Worm (Caenorhabditis elegans) whole organism, late embryonic: Measurements from ENCODE around the gene B0410.3.
A peak's percentile ranks its signal among the peaks of the same experiment; 100 is the strongest.

Experiments used
- C08G9.2 ChIP-seq: sonication (generic microtip); optimal IDR thresholded peaks from 2 replicates; lab custom pipeline; 2016; ENCODE audit warnings: mild to moderate bottlenecking, missing genetic modification characterization, moderate library complexity, missing compliant biosample characterization
- C38D4.7 ChIP-seq: fragments of 200-800 bp; sonication (Bioruptor generic); optimal IDR thresholded peaks from 2 replicates; lab custom pipeline; 2018; ENCODE audit warnings: mild to moderate bottlenecking, missing genetic modification characterization, moderate library complexity, missing compliant biosample characterization
- F13H6.1 ChIP-seq: sonication (generic microtip); optimal IDR thresholded peaks from 2 replicates; lab custom pipeline; 2016; ENCODE audit warnings: missing genetic modification characterization, missing compliant biosample characterization
- K02D7.2 ChIP-seq: sonication (generic microtip); optimal IDR thresholded peaks from 2 replicates; lab custom pipeline; 2017; ENCODE audit warnings: mild to moderate bottlenecking, missing genetic modification characterization, missing compliant biosample characterization
- K09A11.1 ChIP-seq: sonication (generic microtip); optimal IDR thresholded peaks from 2 replicates; lab custom pipeline; 2017; ENCODE audit warnings: antibody characterized with exemption, mild to moderate bottlenecking, missing genetic modification characterization, missing compliant biosample characterization; ENCODE audit not compliant: insufficient read depth
- T23F11.4 ChIP-seq: fragments of 200-800 bp; sonication (Bioruptor generic); optimal IDR thresholded peaks from 2 replicates; lab custom pipeline; 2018; ENCODE audit warnings: mild to moderate bottlenecking, missing genetic modification characterization, missing compliant biosample characterization
- ceh-14 ChIP-seq: sonication (generic microtip); optimal IDR thresholded peaks from 2 replicates; lab custom pipeline; 2016; ENCODE audit warnings: missing genotype, missing genetic modification characterization, missing compliant biosample characterization
- ceh-18 ChIP-seq: sonication (generic microtip); optimal IDR thresholded peaks from 2 replicates; lab custom pipeline; 2016; ENCODE audit warnings: missing genetic modification characterization, missing compliant biosample characterization
- ceh-19 ChIP-seq: fragments of 200-800 bp; sonication (Bioruptor generic); optimal IDR thresholded peaks from 2 replicates; lab custom pipeline; 2018; ENCODE audit warnings: mild to moderate bottlenecking, missing genetic modification characterization, missing compliant biosample characterization
- ceh-22 ChIP-seq: sonication (generic microtip); optimal IDR thresholded peaks from 2 replicates; lab custom pipeline; 2017; ENCODE audit warnings: missing biosample characterization, missing genetic modification characterization
- ceh-24 ChIP-seq: sonication (generic microtip); optimal IDR thresholded peaks from 2 replicates; lab custom pipeline; 2016; ENCODE audit warnings: mild to moderate bottlenecking, missing genetic modification characterization, missing compliant biosample characterization
- ceh-30 ChIP-seq: fragments of 150-350 bp; optimal IDR thresholded peaks from 2 replicates; lab custom pipeline; 2014; ENCODE audit warnings: missing biosample characterization, missing genetic modification characterization
- ceh-45 ChIP-seq: fragments of 200-800 bp; sonication (Bioruptor generic); IDR thresholded peaks from 2 replicates; pipeline ENCODE4 v1.3.6; 2022; ENCODE audit warnings: missing genetic modification reagents, missing genetic modification characterization, missing compliant biosample characterization
- ceh-48 ChIP-seq: sonication (generic microtip); optimal IDR thresholded peaks from 2 replicates; lab custom pipeline; 2016; ENCODE audit warnings: missing genetic modification characterization, inconsistent platforms, missing compliant biosample characterization
- ceh-9 ChIP-seq: sonication (generic microtip); optimal IDR thresholded peaks from 2 replicates; lab custom pipeline; 2016; ENCODE audit warnings: mild to moderate bottlenecking, missing genetic modification characterization, inconsistent platforms, missing compliant biosample characterization
- che-1 ChIP-seq: sonication (generic microtip); optimal IDR thresholded peaks from 2 replicates; lab custom pipeline; 2016; ENCODE audit warnings: mild to moderate bottlenecking, missing genetic modification characterization, missing compliant biosample characterization
- dve-1 ChIP-seq: sonication (generic microtip); optimal IDR thresholded peaks from 2 replicates; lab custom pipeline; 2017; ENCODE audit warnings: antibody characterized with exemption, mild to moderate bottlenecking, missing genetic modification characterization, missing compliant biosample characterization
- elt-2 ChIP-seq: sonication (generic microtip); optimal IDR thresholded peaks from 2 replicates; lab custom pipeline; 2016; ENCODE audit warnings: missing genetic modification reagents, missing genetic modification characterization, missing compliant biosample characterization
- elt-4 ChIP-seq: sonication (generic microtip); optimal IDR thresholded peaks from 2 replicates; lab custom pipeline; 2016; ENCODE audit warnings: missing genetic modification characterization, missing compliant biosample characterization
- ets-4 ChIP-seq: sonication (generic microtip); optimal IDR thresholded peaks from 2 replicates; lab custom pipeline; 2016; ENCODE audit warnings: missing genetic modification characterization, missing compliant biosample characterization
- eyg-1 ChIP-seq: sonication (generic microtip); optimal IDR thresholded peaks from 2 replicates; lab custom pipeline; 2016; ENCODE audit warnings: missing genotype, missing genetic modification characterization, missing compliant biosample characterization
- fkh-10 ChIP-seq: fragments of 150-350 bp; optimal IDR thresholded peaks from 2 replicates; lab custom pipeline; 2014; ENCODE audit warnings: missing biosample characterization, missing genetic modification reagents, missing genetic modification characterization
- fkh-6 ChIP-seq: sonication (generic microtip); optimal IDR thresholded peaks from 2 replicates; lab custom pipeline; 2016; ENCODE audit warnings: missing genetic modification characterization, missing compliant biosample characterization
- hlh-13 ChIP-seq: fragments of 200-800 bp; sonication (Bioruptor generic); optimal IDR thresholded peaks from 2 replicates; lab custom pipeline; 2018; ENCODE audit warnings: mild to moderate bottlenecking, missing genetic modification characterization, missing compliant biosample characterization
- hlh-15 ChIP-seq: sonication (generic microtip); optimal IDR thresholded peaks from 2 replicates; lab custom pipeline; 2016; ENCODE audit warnings: missing genetic modification characterization, missing compliant biosample characterization
- hlh-30 ChIP-seq: sonication (generic microtip); optimal IDR thresholded peaks from 2 replicates; lab custom pipeline; 2017; ENCODE audit warnings: antibody characterized with exemption, missing genetic modification characterization, missing compliant biosample characterization; ENCODE audit not compliant: insufficient read depth
- hlh-8 ChIP-seq: sonication (generic microtip); optimal IDR thresholded peaks from 2 replicates; lab custom pipeline; 2016; ENCODE audit warnings: missing genotype, missing genetic modification characterization, missing compliant biosample characterization
- lim-6 ChIP-seq: sonication (generic microtip); optimal IDR thresholded peaks from 2 replicates; lab custom pipeline; 2016; ENCODE audit warnings: missing genetic modification characterization, missing compliant biosample characterization
- mec-3 ChIP-seq: sonication (generic microtip); optimal IDR thresholded peaks from 2 replicates; lab custom pipeline; 2016; ENCODE audit warnings: borderline replicate concordance, missing genetic modification characterization, missing compliant biosample characterization
- nfya-1 ChIP-seq: sonication (generic microtip); optimal IDR thresholded peaks from 2 replicates; lab custom pipeline; 2017; ENCODE audit warnings: missing genetic modification characterization, mild to moderate bottlenecking, missing compliant biosample characterization, antibody characterized with exemption, moderate library complexity
- nhr-11 ChIP-seq: fragments of 150-350 bp; optimal IDR thresholded peaks from 2 replicates; lab custom pipeline; 2014; ENCODE audit warnings: missing biosample characterization, missing genetic modification characterization
- nhr-232 ChIP-seq: sonication (generic microtip); optimal IDR thresholded peaks from 2 replicates; lab custom pipeline; 2016; ENCODE audit warnings: missing genetic modification characterization, missing compliant biosample characterization
- npax-4 ChIP-seq: sonication (generic microtip); optimal IDR thresholded peaks from 2 replicates; lab custom pipeline; 2016; ENCODE audit warnings: missing genetic modification characterization, missing compliant biosample characterization
- pag-3 ChIP-seq: sonication (generic microtip); optimal IDR thresholded peaks from 2 replicates; lab custom pipeline; 2016; ENCODE audit warnings: missing compliant biosample characterization, missing genetic modification characterization, borderline replicate concordance
- pax-1 ChIP-seq: fragments of 150-350 bp; optimal IDR thresholded peaks from 2 replicates; lab custom pipeline; 2014; ENCODE audit warnings: missing biosample characterization, missing genetic modification characterization
- pqm-1 ChIP-seq: sonication (generic microtip); optimal IDR thresholded peaks from 2 replicates; lab custom pipeline; 2016; ENCODE audit warnings: missing genetic modification characterization, missing compliant biosample characterization
- pros-1 ChIP-seq: fragments of 150-350 bp; optimal IDR thresholded peaks from 2 replicates; lab custom pipeline; 2014; ENCODE audit warnings: missing biosample characterization, missing genetic modification reagents, missing genetic modification characterization
- ref-2 ChIP-seq: sonication (generic microtip); optimal IDR thresholded peaks from 2 replicates; lab custom pipeline; 2016; ENCODE audit warnings: missing genetic modification characterization, missing compliant biosample characterization
- rnt-1 ChIP-seq: sonication (generic microtip); optimal IDR thresholded peaks from 2 replicates; lab custom pipeline; 2016; ENCODE audit warnings: missing genetic modification characterization, missing compliant biosample characterization
- sox-2 ChIP-seq: fragments of 200-800 bp; sonication (Bioruptor generic); IDR thresholded peaks from 2 replicates; pipeline ENCODE4 v1.3.6; 2022; ENCODE audit warnings: missing genetic modification reagents, missing genetic modification characterization, missing compliant biosample characterization
- sox-4 ChIP-seq: sonication (generic microtip); optimal IDR thresholded peaks from 2 replicates; lab custom pipeline; 2017; ENCODE audit warnings: mild to moderate bottlenecking, missing genetic modification characterization, inconsistent platforms, missing compliant biosample characterization
- syd-9 ChIP-seq: sonication (generic microtip); optimal IDR thresholded peaks from 2 replicates; lab custom pipeline; 2016; ENCODE audit warnings: mild to moderate bottlenecking, missing genetic modification characterization, moderate library complexity, missing compliant biosample characterization
- tbx-2 ChIP-seq: sonication (generic microtip); optimal IDR thresholded peaks from 2 replicates; lab custom pipeline; 2016; ENCODE audit warnings: missing genetic modification characterization, missing compliant biosample characterization
- tbx-7 ChIP-seq: sonication (generic microtip); optimal IDR thresholded peaks from 2 replicates; lab custom pipeline; 2016; ENCODE audit warnings: missing genotype, missing genetic modification characterization, missing compliant biosample characterization
- ttx-3 ChIP-seq: sonication (generic microtip); optimal IDR thresholded peaks from 2 replicates; lab custom pipeline; 2016; ENCODE audit warnings: missing genetic modification reagents, missing genetic modification characterization, missing compliant biosample characterization
- unc-3 ChIP-seq, 2 experiments: fragments of 200-800 bp in 1 of 2; sonication (Bioruptor generic) in 1 of 2; sonication (generic microtip) in 1 of 2; conservative IDR thresholded peaks in 1 of 2; optimal IDR thresholded peaks in 1 of 2; 2 replicates each; pipeline versions ENCODE4 v1.3.6 to Lab custom; 2016 to 2022; ENCODE audit warnings: missing compliant biosample characterization in 2 of 2, missing genetic modification characterization in 2 of 2, missing genetic modification reagents in 1 of 2
- unc-55 ChIP-seq: sonication (generic microtip); optimal IDR thresholded peaks from 2 replicates; lab custom pipeline; 2017; ENCODE audit warnings: missing biosample characterization, missing genetic modification reagents, missing genetic modification characterization
- unc-86 ChIP-seq: sonication (generic microtip); optimal IDR thresholded peaks from 2 replicates; lab custom pipeline; 2016; ENCODE audit warnings: missing genetic modification characterization, missing compliant biosample characterization
- zip-5 ChIP-seq: sonication (generic microtip); optimal IDR thresholded peaks from 2 replicates; lab custom pipeline; 2016; ENCODE audit warnings: missing genetic modification characterization, missing compliant biosample characterization
- ztf-16 ChIP-seq: sonication (generic microtip); optimal IDR thresholded peaks from 2 replicates; lab custom pipeline; 2017; ENCODE audit warnings: missing genetic modification characterization, missing compliant biosample characterization

B0410.3 gene

ce11 chrX:2853963-2854362 lies 37.3 kb downstream of the B0410.3 start (continued):
- TF ChIP-seq ceh-9 (tag; lab: Kevin White, UChicago) (no peak), ref-2 (tag; lab: Kevin White, UChicago) (no peak)

- TF ChIP-seq ceh-24 (tag; lab: Kevin White, UChicago) (no peak), pros-1 (tag; lab: Kevin White, UChicago) (peak; percentile 85), hlh-8 (peak; percentile 76), T23F11.4 (GFP tag; lab: Kevin White, UChicago) (peak; percentile 22), fkh-10 (GFP tag; lab: Kevin White, UChicago) (peak; percentile 60), elt-4 (no peak), zip-5 (tag; lab: Kevin White, UChicago) (peak; percentile 20), K02D7.2 (tag; lab: Kevin White, UChicago) (no peak), hlh-15 (tag; lab: Kevin White, UChicago) (no peak), K09A11.1 (tag; lab: Kevin White, UChicago) (no peak), sox-2 (GFP tag; lab: Robert Waterston, UW) (peak; percentile 1; the same call in 1 of the 2 replicates), tbx-2 (tag; lab: Kevin White, UChicago) (peak; percentile 95), ceh-14 (tag; lab: Kevin White, UChicago) (peak; percentile 94), unc-3 (GFP tag; conservative IDR thresholded peaks at IDR 0.05; lab: Robert Waterston, UW) (no peak), unc-3 (tag; optimal IDR thresholded peaks at IDR 0.05; lab: Kevin White, UChicago) (peak; percentile 53), lim-6 (tag; lab: Kevin White, UChicago) (peak; percentile 45), tbx-7 (no peak), sox-4 (peak; percentile 68), rnt-1 (peak; percentile 91), nhr-232 (tag; lab: Kevin White, UChicago) (no peak), syd-9 (peak; percentile 68), ceh-18 (tag; lab: Kevin White, UChicago) (peak; percentile 98), ceh-22 (tag; lab: Kevin White, UChicago) (no peak), C08G9.2 (tag; lab: Kevin White, UChicago) (peak; percentile 67), elt-2 (tag; lab: Kevin White, UChicago) (peak; percentile 36), ztf-16 (tag; lab: Kevin White, UChicago) (peak; percentile 64), ttx-3 (tag; lab: Kevin White, UChicago) (no peak), F13H6.1 (tag; lab: Kevin White, UChicago) (peak; percentile 81), C38D4.7 (GFP tag; lab: Kevin White, UChicago) (peak; percentile 5), hlh-13 (GFP tag; lab: Kevin White, UChicago) (no peak), unc-86 (tag; lab: Kevin White, UChicago) (peak; percentile 29), eyg-1 (peak; percentile 19), nfya-1 (tag; lab: Kevin White, UChicago) (peak; percentile 89), npax-4 (tag; lab: Kevin White, UChicago) (peak; percentile 3), pag-3 (tag; lab: Kevin White, UChicago) (peak; percentile 69), ceh-19 (GFP tag; lab: Kevin White, UChicago) (peak; percentile 80), hlh-30 (tag; lab: Kevin White, UChicago) (peak; percentile 46), ceh-48 (tag; lab: Kevin White, UChicago) (peak; percentile 13), fkh-6 (tag; lab: Kevin White, UChicago) (no peak), pax-1 (tag; lab: Kevin White, UChicago) (no peak), che-1 (peak; percentile 44), unc-55 (peak; percentile 86), ceh-45 (GFP tag; lab: Robert Waterston, UW) (no peak), dve-1 (tag; lab: Kevin White, UChicago) (peak; percentile 68), pqm-1 (tag; lab: Kevin White, UChicago) (peak; percentile 74), ceh-30 (no peak), mec-3 (tag; lab: Kevin White, UChicago) (peak; percentile 50), ets-4 (tag; lab: Kevin White, UChicago) (peak; percentile 61), nhr-11 (tag; lab: Kevin White, UChicago) (no peak)
These were observed 38.8 kb downstream of the B0410.3 start, which contains the start of gene kin-29 for ce11 chrX:2852388-2852908. TSS of gene kin-29 (minus strand) at chrX:2852438.
